Fruit fly (Drosophila melanogaster): Measurements from ENCODE around the gene Sym.

DNA sequence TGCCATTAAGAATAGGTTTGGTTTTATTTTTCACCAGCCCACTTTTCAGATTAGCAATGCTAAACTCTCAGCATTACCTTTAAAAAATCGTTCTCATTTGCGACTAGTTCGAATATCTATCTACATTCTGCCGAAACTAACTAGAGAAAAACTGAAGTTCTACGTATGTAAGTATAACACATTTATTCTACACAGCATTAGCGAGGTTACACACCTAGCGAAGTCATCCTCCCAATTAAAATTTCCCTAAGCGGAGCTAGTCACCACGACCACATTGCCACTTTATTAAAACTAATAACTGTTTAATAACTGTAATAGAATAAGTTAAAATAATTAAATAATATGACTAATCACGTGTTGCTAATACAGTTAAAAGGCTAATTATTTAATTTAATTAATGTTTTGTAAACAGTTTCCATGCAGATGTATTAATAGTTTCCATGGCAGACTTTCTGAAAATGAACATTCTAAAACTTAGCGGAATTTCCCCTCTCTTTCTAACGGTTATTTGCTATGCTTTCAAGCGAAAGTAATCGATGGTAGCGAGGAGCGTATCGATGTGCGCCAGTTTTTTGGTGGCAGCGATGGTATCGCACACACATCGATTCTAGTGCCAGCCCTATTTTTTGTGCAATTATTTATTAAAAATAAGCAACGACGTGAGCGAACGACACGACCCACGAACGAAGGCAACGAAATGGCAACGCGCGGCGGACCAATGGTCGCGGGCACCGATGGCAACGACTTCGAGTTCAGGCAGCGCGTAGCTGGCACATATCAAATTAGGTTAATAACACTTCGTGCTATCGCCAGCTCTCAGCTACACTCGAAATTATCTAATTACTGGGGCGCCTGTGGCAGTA, 36.7 kb upstream of the Sym start, which contains the start of gene jagn:
- no peak for TF ChIP-seq fd85E (GFP tag; optimal IDR thresholded peaks at IDR 0.05)
- TF ChIP-seq CG6808 (GFP tag; optimal IDR thresholded peaks at IDR 0.05) = no peak
- no peak for TF ChIP-seq vri (GFP tag; optimal IDR thresholded peaks at IDR 0.05)

All from whole organism, prepupa.